Fruit fly (Drosophila melanogaster) whole organism, adult: Measurements from ENCODE around the gene CG42870.

Source experiments
- CG11617 ChIP-seq: fragments of 200-800 bp; sonication (Bioruptor generic); optimal IDR thresholded peaks from 2 replicates; lab custom pipeline; 2017; ENCODE audit warnings: mild to moderate bottlenecking, missing biosample characterization, missing genetic modification reagents, missing genetic modification characterization
- CG12768 ChIP-seq: fragments of 200-800 bp; sonication (Bioruptor generic); optimal IDR thresholded peaks from 2 replicates; lab custom pipeline; 2017; ENCODE audit warnings: missing biosample characterization, missing genetic modification characterization, mild to moderate bottlenecking, moderate library complexity, missing genetic modification reagents
- CG14711 ChIP-seq: fragments of 200-800 bp; sonication (Bioruptor generic); optimal IDR thresholded peaks from 2 replicates; lab custom pipeline; 2018; ENCODE audit warnings: missing biosample characterization, mild to moderate bottlenecking, missing genetic modification characterization, moderate library complexity
- CG1620 ChIP-seq: fragments of 200-800 bp; sonication (Bioruptor generic); optimal IDR thresholded peaks from 2 replicates; lab custom pipeline; 2016; ENCODE audit warnings: missing biosample characterization, missing genetic modification characterization
- CG33017 ChIP-seq: fragments of 200-800 bp; sonication (Bioruptor generic); optimal IDR thresholded peaks from 2 replicates; lab custom pipeline; 2018; ENCODE audit warnings: missing biosample characterization, mild to moderate bottlenecking, missing genetic modification characterization, moderate library complexity
- CG7045 ChIP-seq: fragments of 200-800 bp; sonication (Bioruptor generic); optimal IDR thresholded peaks from 2 replicates; lab custom pipeline; 2017; ENCODE audit warnings: missing biosample characterization, mild to moderate bottlenecking, missing genetic modification characterization
- CG7101 ChIP-seq: fragments of 200-800 bp; sonication (Bioruptor generic); optimal IDR thresholded peaks from 2 replicates; lab custom pipeline; 2018; ENCODE audit warnings: missing biosample characterization, mild to moderate bottlenecking, missing genetic modification characterization, moderate library complexity
- Clk ChIP-seq: fragments of 200-800 bp; sonication (Bioruptor generic); optimal IDR thresholded peaks from 2 replicates; lab custom pipeline; 2017; ENCODE audit warnings: missing biosample characterization, missing genetic modification characterization
- Crg-1 ChIP-seq: fragments of 200-800 bp; sonication (Bioruptor generic); optimal IDR thresholded peaks from 2 replicates; lab custom pipeline; 2016; ENCODE audit warnings: missing biosample characterization, missing genetic modification characterization
- Hr96 ChIP-seq: fragments of 200-800 bp; sonication (Bioruptor generic); optimal IDR thresholded peaks from 2 replicates; lab custom pipeline; 2016; ENCODE audit warnings: missing biosample characterization, missing genetic modification characterization
- Mnt ChIP-seq: fragments of 200-800 bp; sonication (Bioruptor generic); optimal IDR thresholded peaks from 2 replicates; lab custom pipeline; 2016; ENCODE audit warnings: missing biosample characterization, mild to moderate bottlenecking, missing genetic modification characterization
- bab1 ChIP-seq: fragments of 200-800 bp; sonication (Bioruptor generic); optimal IDR thresholded peaks from 3 replicates; lab custom pipeline; 2019; ENCODE audit warnings: missing biosample characterization, mild to moderate bottlenecking, missing genetic modification characterization, moderate library complexity
- cic ChIP-seq: fragments of 200-800 bp; sonication (Bioruptor generic); optimal IDR thresholded peaks from 2 replicates; lab custom pipeline; 2017; ENCODE audit warnings: missing biosample characterization, mild to moderate bottlenecking, missing genetic modification characterization, moderate library complexity
- cnc ChIP-seq, 2 experiments: fragments of >200 bp; optimal IDR thresholded peaks; 2 replicates each; lab custom pipeline; 2017
- kay ChIP-seq: fragments of 200-800 bp; sonication (Bioruptor generic); peaks from one replicate; lab custom pipeline; 2016; ENCODE audit warnings: missing biosample characterization, missing genetic modification characterization, borderline replicate concordance
- ovo ChIP-seq: fragments of 200-800 bp; sonication (Bioruptor generic); optimal IDR thresholded peaks from 2 replicates; lab custom pipeline; 2016; ENCODE audit warnings: missing biosample characterization, missing genetic modification characterization
- pad ChIP-seq: fragments of 200-800 bp; sonication (Bioruptor generic); optimal IDR thresholded peaks from 3 replicates; lab custom pipeline; 2017; ENCODE audit warnings: missing biosample characterization, missing genetic modification characterization, mild to moderate bottlenecking, moderate library complexity, missing genetic modification reagents
- tj ChIP-seq: fragments of 200-800 bp; sonication (Bioruptor generic); optimal IDR thresholded peaks from 3 replicates; lab custom pipeline; 2017; ENCODE audit warnings: missing biosample characterization, mild to moderate bottlenecking, missing genetic modification characterization, moderate library complexity
- toe ChIP-seq: fragments of 200-800 bp; sonication (Bioruptor generic); optimal IDR thresholded peaks from 2 replicates; lab custom pipeline; 2016; ENCODE audit warnings: missing biosample characterization, missing genetic modification characterization

The CG42870 gene

dm6 chr3R:21758145-21758856 is 21.1 kb upstream of the CG42870 start, which contains the start of gene CG42335:
TSS of gene CG42335 (plus strand) at chr3R:21758764.
- TF ChIP-seq cic (peak; percentile 5), CG1620 (no peak), CG33017 (no peak), CG7101 (tag; lab: Kevin White, UChicago) (no peak), toe (GFP tag; lab: Kevin White, UChicago) (no peak), pad (GFP tag; lab: Kevin White, UChicago) (no peak), kay (peak; percentile 56), bab1 (GFP tag; lab: Kevin White, UChicago) (no peak)

- TF ChIP-seq cic (peak; percentile 66), tj (GFP tag; lab: Kevin White, UChicago) (no peak), Clk (no peak)
These were observed 20.4 kb upstream of the CG42870 start for dm6 chr3R:21757550-21757949.

DNA sequence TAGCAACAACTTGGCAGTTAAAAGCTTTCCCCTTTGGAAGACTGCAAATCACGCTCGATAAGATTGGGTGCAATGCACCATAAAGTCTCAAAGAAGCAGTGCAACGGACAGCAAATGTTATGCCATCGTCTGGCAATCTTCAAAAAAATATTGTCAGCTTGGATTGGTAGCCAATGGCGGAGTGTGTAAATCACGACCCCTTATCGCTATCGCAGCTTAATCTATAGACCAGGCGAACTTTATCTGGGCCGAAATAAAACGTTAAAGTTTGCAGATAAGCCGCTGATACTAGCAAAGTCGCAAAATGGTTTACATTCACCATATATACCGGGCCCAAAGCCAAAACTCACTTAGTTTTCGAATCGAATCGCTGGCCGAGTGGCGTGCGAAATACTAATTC is 16.8 kb upstream of the CG42870 start, which contains the start of gene CG31198:
TSS of gene CG31198 (plus strand) at position 351 of the 400 bp plus-strand sequence.
- TF ChIP-seq pad (GFP tag; lab: Kevin White, UChicago) (no peak), kay (peak; percentile 18), Mnt (peak; percentile 37), cnc (optimal IDR thresholded peaks at IDR 0.05; lab: Kevin White, UChicago) (peak in 1 of 2 experiments; percentile 64), cic (peak; percentile 77), CG12768 (GFP tag; lab: Kevin White, UChicago) (peak; percentile 12)

DNA sequence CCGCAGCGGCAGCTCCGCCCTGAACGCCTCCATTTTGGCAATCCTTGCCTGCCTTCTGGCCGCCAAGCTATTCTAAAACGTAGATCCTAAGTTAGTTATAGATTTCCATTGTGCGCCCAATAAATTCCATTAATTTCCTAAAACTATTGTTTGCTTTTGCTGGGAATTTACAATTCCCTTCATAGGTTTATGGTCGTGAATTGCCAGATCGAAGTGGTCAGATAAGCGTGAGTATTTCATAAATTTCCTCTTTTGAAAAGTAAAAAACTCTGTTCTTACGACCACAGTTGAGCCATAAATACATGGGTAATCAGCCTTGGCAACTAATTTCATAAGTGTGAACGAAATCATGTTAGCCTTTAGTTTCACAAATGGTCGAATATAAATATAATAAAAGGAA is 15.9 kb upstream of the CG42870 start:
- TF ChIP-seq kay (peak; percentile 52), CG7045 (GFP tag; lab: Kevin White, UChicago) (no peak), tj (GFP tag; lab: Kevin White, UChicago) (no peak), Mnt (no peak), Hr96 (GFP tag; lab: Kevin White, UChicago) (no peak)

- no peak for TF ChIP-seq pad (GFP tag; lab: Kevin White, UChicago)
- TF ChIP-seq Mnt = no peak
- peak; percentile 19 for TF ChIP-seq cic
- TF ChIP-seq CG7045 (GFP tag; lab: Kevin White, UChicago) = no peak
- peak; percentile 33 for TF ChIP-seq kay
These were observed 12.1 kb upstream of the CG42870 start, which contains the start of gene CG31233 for dm6 chr3R:21748954-21749920. TSS of gene CG31233 (plus strand) at chr3R:21749853.

DNA sequence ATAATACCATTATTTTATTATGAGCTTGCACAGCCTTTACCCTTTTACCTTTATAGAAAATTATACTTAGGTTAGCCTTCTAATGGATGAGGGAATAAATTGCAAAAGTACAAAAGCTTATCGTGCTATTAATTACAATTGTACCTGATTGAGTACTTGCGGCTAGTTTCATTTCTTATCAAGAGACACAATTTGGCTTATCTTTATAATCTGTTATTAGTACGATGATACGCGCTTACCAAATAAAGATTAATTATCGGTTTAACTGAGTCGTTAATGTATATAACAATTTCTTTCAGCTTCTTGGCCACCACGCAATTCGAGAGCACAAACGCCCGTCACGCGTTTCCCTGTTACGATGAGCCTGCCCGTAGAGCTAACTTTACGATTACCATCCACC is 8.7 kb upstream of the CG42870 start:
- no peak for TF ChIP-seq toe (GFP tag; lab: Kevin White, UChicago)
- TF ChIP-seq CG7101 (tag; lab: Kevin White, UChicago) = no peak
- TF ChIP-seq Mnt = no peak
- no peak for TF ChIP-seq CG11617 (GFP tag; lab: Kevin White, UChicago)
- TF ChIP-seq cic = peak; percentile 0
- no peak for TF ChIP-seq kay

DNA sequence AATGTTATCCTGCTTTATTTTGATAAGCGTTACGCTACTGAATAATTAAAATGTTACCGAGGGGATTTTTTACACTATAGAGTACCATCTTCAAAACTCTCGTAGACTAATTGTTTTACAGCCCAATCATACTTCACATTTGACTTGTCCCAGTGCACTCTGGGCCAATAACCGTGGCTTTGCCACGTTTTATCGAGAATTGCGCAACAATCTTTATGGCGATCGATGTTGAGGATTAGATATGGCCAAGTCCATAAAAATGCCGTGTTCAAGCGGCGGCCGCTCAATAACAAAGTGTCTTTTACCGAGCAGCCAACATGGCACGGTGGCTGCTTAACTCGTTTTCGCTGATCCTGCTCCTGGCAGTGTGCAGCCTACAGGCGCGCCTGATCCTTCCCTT is 7.8 kb upstream of the CG42870 start, which contains the start of gene CG31343:
TSS of gene CG31343 (plus strand) at position 279 of the 400 bp plus-strand sequence.
- TF ChIP-seq CG7045 (GFP tag; lab: Kevin White, UChicago) = no peak
- TF ChIP-seq CG14711 (tag; lab: Kevin White, UChicago) = no peak
- TF ChIP-seq Crg-1 (GFP tag; lab: Kevin White, UChicago) = no peak
- TF ChIP-seq cic = no peak
- no peak for TF ChIP-seq Clk
- TF ChIP-seq CG33017 = no peak
- no peak for TF ChIP-seq CG11617 (GFP tag; lab: Kevin White, UChicago)
- TF ChIP-seq CG12768 (GFP tag; lab: Kevin White, UChicago) = no peak
- no peak for TF ChIP-seq ovo (GFP tag; lab: Kevin White, UChicago)
- no peak for TF ChIP-seq CG7101 (tag; lab: Kevin White, UChicago)
- no peak for TF ChIP-seq toe (GFP tag; lab: Kevin White, UChicago)
- no peak for TF ChIP-seq Mnt
- TF ChIP-seq kay = no peak
- TF ChIP-seq cnc (optimal IDR thresholded peaks at IDR 0.05; lab: Kevin White, UChicago) = no peak
- no peak for TF ChIP-seq bab1 (GFP tag; lab: Kevin White, UChicago)
- no peak for TF ChIP-seq pad (GFP tag; lab: Kevin White, UChicago)
- TF ChIP-seq CG1620 = no peak
- no peak for TF ChIP-seq tj (GFP tag; lab: Kevin White, UChicago)
